Worm (Caenorhabditis elegans): ENCODE measurements around the gene col-68.

- TF ChIP-seq pha-4 (tag; optimal IDR thresholded peaks at IDR 0.05) (no peak), lsy-2 (tag; optimal IDR thresholded peaks at IDR 0.05) (no peak), unc-62 (GFP tag; optimal IDR thresholded peaks at IDR 0.05) (no peak), nhr-12 (tag; optimal IDR thresholded peaks at IDR 0.05) (no peak), sptf-1 (tag; optimal IDR thresholded peaks at IDR 0.05) (no peak), flh-1 (GFP tag; optimal IDR thresholded peaks at IDR 0.05) (no peak), ztf-11 (tag; optimal IDR thresholded peaks at IDR 0.05) (no peak), ceh-39 (tag; optimal IDR thresholded peaks at IDR 0.05) (no peak), snpc-4 (tag; optimal IDR thresholded peaks at IDR 0.05) (no peak), ces-1 (GFP tag; optimal IDR thresholded peaks at IDR 0.05) (no peak)
Observed at ce11 chrII:111267-111666, 6.9 kb downstream of the col-68 start, which contains the start of gene C50D2.1.

Measured in whole organism, mixed stage, embryonic.